Worm (Caenorhabditis elegans) whole organism, L4 larva: Measurements from ENCODE around the gene him-14.

ENCODE experiments used
- D1046.2 ChIP-seq: fragments of 200-800 bp; sonication (Bioruptor generic); IDR thresholded peaks from 2 replicates; pipeline ENCODE4 v1.3.6; 2022; ENCODE audit warnings: missing genetic modification characterization, missing compliant biosample characterization
- F10B5.3 ChIP-seq: sonication (generic microtip); optimal IDR thresholded peaks from 2 replicates; lab custom pipeline; 2016; ENCODE audit warnings: mild to moderate bottlenecking, missing genetic modification characterization, missing compliant biosample characterization
- F37D6.2 ChIP-seq: sonication (generic microtip); optimal IDR thresholded peaks from 2 replicates; lab custom pipeline; 2016; ENCODE audit warnings: mild to moderate bottlenecking, missing genetic modification characterization, missing compliant biosample characterization
- F49E8.2 ChIP-seq: sonication (generic microtip); optimal IDR thresholded peaks from 2 replicates; lab custom pipeline; 2016; ENCODE audit warnings: missing compliant biosample characterization, mild to moderate bottlenecking, missing genetic modification characterization, borderline replicate concordance
- T20F7.1 ChIP-seq: fragments of 200-800 bp; sonication (Bioruptor generic); optimal IDR thresholded peaks from 2 replicates; lab custom pipeline; 2018; ENCODE audit warnings: mild to moderate bottlenecking, missing genetic modification characterization, missing compliant biosample characterization
- Y48G9A.11 ChIP-seq: fragments of 200-800 bp; sonication (Bioruptor generic); IDR thresholded peaks from 2 replicates; pipeline ENCODE4 v1.3.6; 2022; ENCODE audit warnings: missing genetic modification reagents, missing genetic modification characterization, missing compliant biosample characterization
- Y5F2A.4 ChIP-seq: fragments of 200-800 bp; sonication (Bioruptor generic); optimal IDR thresholded peaks from 2 replicates; lab custom pipeline; 2018; ENCODE audit warnings: mild to moderate bottlenecking, missing genetic modification characterization, missing compliant biosample characterization
- Y75B8A.6 ChIP-seq: fragments of 200-800 bp; sonication (Bioruptor generic); IDR thresholded peaks from 2 replicates; pipeline ENCODE4 v1.3.6; 2022; ENCODE audit warnings: missing genetic modification reagents, missing genetic modification characterization, missing compliant biosample characterization
- ZK546.5 ChIP-seq, 2 experiments: sonication (generic microtip); optimal IDR thresholded peaks; 2 replicates each; lab custom pipeline; 2017; ENCODE audit warnings: missing biosample characterization in 2 of 2, missing genetic modification characterization in 2 of 2
- aha-1 ChIP-seq: fragments of 150-350 bp; peaks from one replicate; lab custom pipeline; 2014; ENCODE audit warnings: missing biosample characterization, missing genetic modification characterization
- ama-1 ChIP-seq: fragments of 150-350 bp; optimal IDR thresholded peaks from 2 replicates; lab custom pipeline; 2014; ENCODE audit warnings: inconsistent platforms, mixed read lengths
- ceh-20 ChIP-seq: fragments of 200-800 bp; sonication (Bioruptor generic); IDR thresholded peaks from 2 replicates; pipeline ENCODE4 v1.3.6; 2022; ENCODE audit warnings: missing genetic modification reagents, missing genetic modification characterization, missing compliant biosample characterization
- ceh-28 ChIP-seq: fragments of 150-350 bp; optimal IDR thresholded peaks from 2 replicates; lab custom pipeline; 2014; ENCODE audit warnings: missing biosample characterization, missing genetic modification reagents, missing genetic modification characterization
- ceh-62 ChIP-seq: sonication (generic microtip); optimal IDR thresholded peaks from 2 replicates; lab custom pipeline; 2017; ENCODE audit warnings: missing biosample characterization, missing genetic modification characterization
- ctbp-1 ChIP-seq: fragments of 200-800 bp; sonication (Bioruptor generic); IDR thresholded peaks from 2 replicates; pipeline ENCODE4 v1.3.6; 2022; ENCODE audit warnings: missing genetic modification reagents, missing genetic modification characterization, missing compliant biosample characterization
- daf-16 ChIP-seq, 3 experiments: sonication (generic microtip); optimal IDR thresholded peaks; 2 replicates each; lab custom pipeline; 2016 to 2017; ENCODE audit warnings: missing genetic modification characterization in 3 of 3, missing genetic modification reagents in 3 of 3, mild to moderate bottlenecking in 2 of 3, missing compliant biosample characterization in 2 of 3, missing biosample characterization in 1 of 3, moderate library complexity in 1 of 3
- dmd-6 ChIP-seq: fragments of 200-800 bp; sonication (Bioruptor generic); IDR thresholded peaks from 2 replicates; pipeline ENCODE4 v1.3.6; 2022; ENCODE audit warnings: missing genetic modification reagents, missing genetic modification characterization, missing compliant biosample characterization
- dmd-9 ChIP-seq: fragments of 200-800 bp; sonication (Bioruptor generic); IDR thresholded peaks from 2 replicates; pipeline ENCODE4 v1.3.6; 2022; ENCODE audit warnings: missing genetic modification reagents, missing genetic modification characterization, missing compliant biosample characterization
- dpl-1 ChIP-seq: fragments of 150-350 bp; optimal IDR thresholded peaks from 2 replicates; lab custom pipeline; 2014; ENCODE audit warnings: missing biosample characterization, missing genetic modification reagents, missing genetic modification characterization
- dve-1 ChIP-seq: sonication (generic microtip); optimal IDR thresholded peaks from 2 replicates; lab custom pipeline; 2017; ENCODE audit warnings: antibody characterized with exemption, mild to moderate bottlenecking, missing genetic modification characterization, missing compliant biosample characterization; ENCODE audit not compliant: insufficient read depth
- hlh-30 ChIP-seq: sonication (generic microtip); optimal IDR thresholded peaks from 2 replicates; lab custom pipeline; 2017; ENCODE audit warnings: antibody characterized with exemption, mild to moderate bottlenecking, missing genetic modification characterization, missing compliant biosample characterization; ENCODE audit not compliant: insufficient read depth
- jun-1 ChIP-seq: fragments of 150-350 bp; optimal IDR thresholded peaks from 2 replicates; lab custom pipeline; 2014; ENCODE audit warnings: missing biosample characterization, missing genetic modification reagents, missing genetic modification characterization
- lin-15B ChIP-seq: fragments of 150-350 bp; sonication (generic microtip); optimal IDR thresholded peaks from 3 replicates; lab custom pipeline; 2014; ENCODE audit warnings: missing biosample characterization, missing genetic modification characterization
- lin-38 ChIP-seq: fragments of 200-800 bp; sonication (Bioruptor generic); IDR thresholded peaks from 2 replicates; pipeline ENCODE4 v1.3.6; 2022; ENCODE audit warnings: missing genetic modification reagents, missing genetic modification characterization, missing compliant biosample characterization
- lin-39 ChIP-seq: fragments of 150-350 bp; optimal IDR thresholded peaks from 2 replicates; lab custom pipeline; 2014; ENCODE audit warnings: missing biosample characterization, missing genetic modification reagents, missing genetic modification characterization
- lir-3 ChIP-seq: sonication (generic microtip); optimal IDR thresholded peaks from 2 replicates; lab custom pipeline; 2016; ENCODE audit warnings: mild to moderate bottlenecking, missing genetic modification characterization, missing compliant biosample characterization
- madf-5 ChIP-seq, 2 experiments: fragments of 200-800 bp; sonication (Bioruptor generic); IDR thresholded peaks; 2 replicates each; pipeline ENCODE4 v1.3.6; 2022; ENCODE audit warnings: missing compliant biosample characterization in 2 of 2, missing genetic modification characterization in 2 of 2
- mes-2 ChIP-seq: sonication (generic microtip); optimal IDR thresholded peaks from 2 replicates; lab custom pipeline; 2016; ENCODE audit warnings: missing genotype, mild to moderate bottlenecking, missing genetic modification characterization, missing compliant biosample characterization; ENCODE audit not compliant: poor library complexity, severe bottlenecking
- mxl-2 ChIP-seq: fragments of 200-800 bp; sonication (Bioruptor generic); conservative IDR thresholded peaks from 2 replicates; pipeline ENCODE4 v1.3.6; 2022; ENCODE audit warnings: missing genetic modification reagents, missing genetic modification characterization, missing compliant biosample characterization
- nhr-111 ChIP-seq: fragments of 200-800 bp; sonication (Bioruptor generic); optimal IDR thresholded peaks from 2 replicates; lab custom pipeline; 2018; ENCODE audit warnings: mild to moderate bottlenecking, missing genetic modification characterization, missing compliant biosample characterization
- nhr-237 ChIP-seq: sonication (generic microtip); optimal IDR thresholded peaks from 2 replicates; lab custom pipeline; 2017; ENCODE audit warnings: missing biosample characterization, missing genetic modification characterization
- nhr-28 ChIP-seq: fragments of 150-350 bp; optimal IDR thresholded peaks from 2 replicates; lab custom pipeline; 2014; ENCODE audit warnings: missing biosample characterization, missing genetic modification characterization
- pha-4 ChIP-seq, 2 experiments: fragments of 150-350 bp in 1 of 2; fragments of 200-800 bp in 1 of 2; sonication (Bioruptor generic) in 1 of 2; IDR thresholded peaks in 1 of 2; optimal IDR thresholded peaks in 1 of 2; 2 replicates each; pipeline versions ENCODE4 v1.3.6 to Lab custom; 2014 to 2022; ENCODE audit warnings: missing genetic modification characterization in 2 of 2, missing genetic modification reagents in 2 of 2, missing biosample characterization in 1 of 2, missing compliant biosample characterization in 1 of 2
- php-3 ChIP-seq: fragments of 200-800 bp; sonication (Bioruptor generic); IDR thresholded peaks from 2 replicates; pipeline ENCODE4 v1.3.6; 2022; ENCODE audit warnings: missing genetic modification reagents, missing genetic modification characterization, missing compliant biosample characterization
- sdz-12 ChIP-seq: fragments of 200-800 bp; sonication (Bioruptor generic); optimal IDR thresholded peaks from 2 replicates; lab custom pipeline; 2018; ENCODE audit warnings: mild to moderate bottlenecking, missing genetic modification characterization, missing compliant biosample characterization
- set-16 ChIP-seq: fragments of 200-800 bp; sonication (Bioruptor generic); IDR thresholded peaks from 2 replicates; pipeline ENCODE4 v1.3.6; 2022; ENCODE audit warnings: missing genetic modification reagents, missing genetic modification characterization, missing compliant biosample characterization
- spr-3 ChIP-seq: fragments of 200-800 bp; sonication (Bioruptor generic); optimal IDR thresholded peaks from 2 replicates; lab custom pipeline; 2018; ENCODE audit warnings: mild to moderate bottlenecking, missing genetic modification characterization, missing compliant biosample characterization
- unc-130 ChIP-seq: sonication (generic microtip); optimal IDR thresholded peaks from 2 replicates; lab custom pipeline; 2016; ENCODE audit warnings: missing genetic modification reagents, missing genetic modification characterization, missing compliant biosample characterization
- unc-62 ChIP-seq, 3 experiments: fragments of 150-350 bp in 1 of 3; sonication (generic microtip); optimal IDR thresholded peaks in 2 of 3; peaks in 1 of 3; 1 replicate in 1 of 3; 2 replicates in 2 of 3; lab custom pipeline; 2014 to 2017; ENCODE audit warnings: missing biosample characterization in 3 of 3, missing genetic modification characterization in 3 of 3, missing genetic modification reagents in 3 of 3, missing genotype in 1 of 3
- zag-1 ChIP-seq: fragments of 150-350 bp; optimal IDR thresholded peaks from 2 replicates; lab custom pipeline; 2014; ENCODE audit warnings: missing biosample characterization, missing genetic modification characterization
- zfp-2 ChIP-seq: sonication (generic microtip); optimal IDR thresholded peaks from 2 replicates; lab custom pipeline; 2016; ENCODE audit warnings: mild to moderate bottlenecking, missing genetic modification characterization, missing compliant biosample characterization
- zfp-3 ChIP-seq: fragments of 200-800 bp; sonication (Bioruptor generic); conservative IDR thresholded peaks from 2 replicates; pipeline ENCODE4 v1.3.6; 2022; ENCODE audit warnings: missing genetic modification reagents, missing genetic modification characterization, missing compliant biosample characterization
- zip-11 ChIP-seq: fragments of 200-800 bp; sonication (Bioruptor generic); IDR thresholded peaks from 2 replicates; pipeline ENCODE4 v1.3.6; 2022; ENCODE audit warnings: missing genetic modification characterization, missing compliant biosample characterization
- zip-2 ChIP-seq: fragments of 150-350 bp; optimal IDR thresholded peaks from 2 replicates; lab custom pipeline; 2014; ENCODE audit warnings: missing biosample characterization, missing genetic modification characterization

him-14 gene

DNA sequence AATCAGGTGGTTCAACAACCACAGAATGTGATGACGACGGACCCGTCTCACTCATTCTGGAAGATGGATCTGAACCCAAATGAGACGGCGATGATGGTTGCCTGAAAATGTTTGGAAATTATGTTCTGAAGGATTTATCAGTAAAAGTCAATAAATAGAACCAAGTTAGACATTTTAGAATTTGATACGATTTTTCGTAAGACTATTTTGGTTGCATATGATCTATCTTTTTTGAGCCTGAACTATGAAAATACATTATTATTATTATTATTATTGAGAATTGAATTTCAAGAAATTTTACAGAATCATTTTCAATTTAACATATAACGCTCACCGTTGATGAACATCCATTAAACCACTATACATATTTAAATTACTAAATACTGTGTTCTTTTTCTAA is 40.2 kb upstream of the him-14 start, which contains the start of gene F10E7.9:
F10E7.9 (minus strand) TSS at position 101 of the 400 bp plus-strand sequence.
- TF ChIP-seq dmd-9 (GFP tag; lab: Robert Waterston, UW) = no peak
- TF ChIP-seq ceh-20 (GFP tag; lab: Robert Waterston, UW) = no peak
- TF ChIP-seq zag-1 (tag; lab: Kevin White, UChicago) = no peak
- no peak for TF ChIP-seq ceh-62

DNA sequence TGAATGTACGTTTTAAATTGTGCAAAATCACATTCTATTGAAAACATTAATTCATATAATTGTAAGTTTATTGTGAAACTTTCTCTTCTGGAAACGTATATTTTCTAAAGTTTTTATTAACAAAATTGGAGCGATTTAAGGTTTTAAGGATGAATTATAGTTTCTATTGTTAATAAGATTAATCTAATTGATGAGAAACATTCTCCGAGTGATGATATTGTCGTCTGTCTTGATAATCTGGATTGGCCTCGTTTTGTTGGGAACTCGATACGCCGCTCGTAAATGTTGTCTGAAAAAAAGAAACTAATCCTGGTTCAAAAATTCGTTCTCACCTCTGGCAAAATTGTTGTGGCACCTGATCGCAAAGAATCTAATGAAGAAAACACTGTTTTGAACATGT is 36.5 kb upstream of the him-14 start:
- TF ChIP-seq Y5F2A.4 = no peak
- TF ChIP-seq lir-3 (tag; lab: Kevin White, UChicago) = no peak
- TF ChIP-seq lin-38 = peak; percentile 37; the same call in 1 of the 2 replicates
- peak; percentile 59 for TF ChIP-seq Y48G9A.11 (GFP tag; lab: Robert Waterston, UW)
- TF ChIP-seq dpl-1 (GFP tag; lab: Kevin White, UChicago) = no peak
- TF ChIP-seq set-16 (GFP tag; lab: Robert Waterston, UW) = no peak
- TF ChIP-seq nhr-28 (tag; lab: Kevin White, UChicago) = no peak

DNA sequence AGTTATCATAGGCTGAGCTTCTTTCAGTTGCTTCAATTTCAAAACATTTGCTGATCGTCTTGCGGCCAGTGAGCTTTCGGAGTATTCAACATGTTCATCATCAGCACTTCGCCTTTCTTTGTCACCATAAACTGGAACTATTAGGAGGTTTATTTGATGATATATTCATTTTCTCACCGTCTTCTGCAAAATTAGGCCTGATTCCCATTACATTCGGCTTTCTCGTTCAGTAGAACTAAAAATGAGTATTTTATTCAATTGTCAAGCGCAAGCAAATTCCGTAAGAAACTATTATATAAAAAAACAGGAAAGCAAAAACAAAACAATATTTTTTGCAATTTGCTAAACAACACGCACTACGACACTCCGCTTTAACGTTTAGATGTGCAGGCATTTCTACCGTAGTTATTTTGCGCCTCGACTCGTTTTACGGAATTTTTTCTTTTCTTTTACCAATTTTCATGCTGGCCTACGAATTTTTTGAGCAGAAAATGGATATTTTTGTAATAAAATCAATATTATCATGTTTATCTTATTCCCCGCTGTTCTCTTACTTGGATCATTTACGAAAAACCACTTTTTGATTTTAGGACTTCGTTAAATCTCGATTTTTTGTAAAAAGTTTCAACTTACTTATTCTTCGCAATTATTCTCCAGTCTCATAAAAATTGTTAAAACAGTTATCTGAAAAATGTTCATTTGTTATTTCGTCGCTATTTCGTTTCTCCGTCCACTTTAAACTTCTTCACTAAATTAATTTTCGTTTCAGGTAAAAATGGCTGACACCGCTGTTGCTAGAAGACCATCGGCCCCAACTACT is 35.2 kb upstream of the him-14 start, which contains the start of the genes farl-11 and rpl-33:
farl-11 (minus strand) TSS at position 242 of the 820 bp plus-strand sequence.
rpl-33 (plus strand) TSS at position 770 of the 820 bp plus-strand sequence.
- TF ChIP-seq Y75B8A.6 (GFP tag; lab: Robert Waterston, UW) (no peak), ceh-20 (GFP tag; lab: Robert Waterston, UW) (0 out of 2 replicates have a peak, but pooled peaks have one; percentile 41), zip-11 (no peak), nhr-237 (tag; lab: Kevin White, UChicago) (no peak), mxl-2 (GFP tag; lab: Robert Waterston, UW) (no peak), aha-1 (tag; lab: Kevin White, UChicago) (peak; percentile 97), madf-5 (GFP tag; IDR thresholded peaks at IDR 0.05; lab: Robert Waterston, UW) (no peak), D1046.2 (GFP tag; lab: Robert Waterston, UW) (no peak), php-3 (GFP tag; lab: Robert Waterston, UW) (no peak), unc-62 (GFP tag; optimal IDR thresholded peaks at IDR 0.05 in 1 of 2; lab: Kevin White, UChicago) (peak in 1 of 2 experiments; percentile 99), unc-62 (tag; optimal IDR thresholded peaks at IDR 0.05; lab: Kevin White, UChicago) (no peak), mes-2 (peak; percentile 89), ZK546.5 (tag; optimal IDR thresholded peaks at IDR 0.05; lab: Kevin White, UChicago) (peak; percentile 64 to 91), nhr-111 (GFP tag; lab: Kevin White, UChicago) (no peak), F49E8.2 (tag; lab: Kevin White, UChicago) (no peak), hlh-30 (tag; lab: Kevin White, UChicago) (peak; percentile 75), jun-1 (tag; lab: Kevin White, UChicago) (peak; percentile 39), ctbp-1 (no peak), spr-3 (GFP tag; lab: Kevin White, UChicago) (no peak), sdz-12 (GFP tag; lab: Kevin White, UChicago) (no peak), F37D6.2 (peak; percentile 40), T20F7.1 (GFP tag; lab: Kevin White, UChicago) (peak; percentile 99), daf-16 (GFP tag; optimal IDR thresholded peaks at IDR 0.05; lab: Kevin White, UChicago) (peak in 1 of 2 experiments; percentile 28), daf-16 (tag; optimal IDR thresholded peaks at IDR 0.05; lab: Kevin White, UChicago) (peak; percentile 76), lin-15B (tag; lab: Kevin White, UChicago) (peak; percentile 80), zfp-3 (GFP tag; lab: Robert Waterston, UW) (no peak), lin-39 (no peak), unc-130 (no peak), ama-1 (lab: Kevin White, UChicago) (peak; percentile 11), pha-4 (GFP tag; IDR thresholded peaks at IDR 0.05; lab: Robert Waterston, UW) (no peak), pha-4 (tag; optimal IDR thresholded peaks at IDR 0.05; lab: Kevin White, UChicago) (peak; percentile 90), dmd-6 (GFP tag; lab: Robert Waterston, UW) (peak; percentile 29; the same call in 1 of the 2 replicates), zfp-2 (tag; lab: Kevin White, UChicago) (peak; percentile 70), dve-1 (tag; lab: Kevin White, UChicago) (peak; percentile 63), zip-2 (tag; lab: Kevin White, UChicago) (no peak), ceh-28 (tag; lab: Kevin White, UChicago) (no peak), F10B5.3 (no peak), lin-38 (peak; percentile 73)
